Worm (Caenorhabditis elegans) whole organism, young adult: ENCODE data around the gene far-8.

Source experiments
- F23B12.7 ChIP-seq: sonication (generic microtip); optimal IDR thresholded peaks from 2 replicates; lab custom pipeline; 2017; ENCODE audit warnings: missing genetic modification characterization, mild to moderate bottlenecking, missing compliant biosample characterization, antibody characterized with exemption, moderate library complexity; ENCODE audit not compliant: insufficient read depth
- F39B2.1 ChIP-seq: fragments of 200-800 bp; sonication (Bioruptor generic); IDR thresholded peaks from 2 replicates; pipeline ENCODE4 v1.3.6; 2022; ENCODE audit warnings: missing genetic modification reagents, missing genetic modification characterization, missing compliant biosample characterization
- ama-1 ChIP-seq, 3 experiments: fragments of 150-350 bp in 1 of 3; sonication (generic microtip) in 2 of 3; optimal IDR thresholded peaks; 2 replicates each; lab custom pipeline; 2014 to 2018; ENCODE audit warnings: missing biosample characterization in 2 of 3, missing genetic modification characterization in 2 of 3, missing genetic modification reagents in 2 of 3
- athp-1 ChIP-seq: sonication (generic microtip); optimal IDR thresholded peaks from 2 replicates; lab custom pipeline; 2017; ENCODE audit warnings: mild to moderate bottlenecking, missing genetic modification characterization, missing compliant biosample characterization
- dpl-1 ChIP-seq: fragments of 150-350 bp; optimal IDR thresholded peaks from 2 replicates; lab custom pipeline; 2014; ENCODE audit warnings: missing biosample characterization, missing genetic modification reagents, missing genetic modification characterization
- efl-1 ChIP-seq: fragments of 150-350 bp; optimal IDR thresholded peaks from 2 replicates; lab custom pipeline; 2014; ENCODE audit warnings: missing biosample characterization, missing genetic modification reagents, missing genetic modification characterization
- lin-35 ChIP-seq, 3 experiments: fragments of 150-350 bp in 2 of 3; sonication (generic microtip) in 1 of 3; optimal IDR thresholded peaks; 2 replicates each; lab custom pipeline; 2014 to 2018; ENCODE audit warnings: missing biosample characterization in 3 of 3, missing genetic modification characterization in 3 of 3, missing genetic modification reagents in 3 of 3
- lin-54 ChIP-seq: fragments of 200-800 bp; sonication (Bioruptor generic); optimal IDR thresholded peaks from 2 replicates; lab custom pipeline; 2018; ENCODE audit warnings: mild to moderate bottlenecking, missing genetic modification characterization, missing compliant biosample characterization
- nhr-90 ChIP-seq: sonication (generic microtip); optimal IDR thresholded peaks from 2 replicates; lab custom pipeline; 2016; ENCODE audit warnings: missing genotype, mild to moderate bottlenecking, missing genetic modification characterization, missing compliant biosample characterization
- pbrm-1 ChIP-seq: fragments of 200-800 bp; sonication (Bioruptor generic); IDR thresholded peaks from 2 replicates; pipeline ENCODE4 v1.3.6; 2022; ENCODE audit warnings: missing genetic modification reagents, missing genetic modification characterization, missing compliant biosample characterization
- pha-4 ChIP-seq: fragments of 150-350 bp; sonication (generic microtip); optimal IDR thresholded peaks from 2 replicates; lab custom pipeline; 2014; ENCODE audit warnings: missing biosample characterization, missing genetic modification reagents, missing genetic modification characterization
- sea-2 ChIP-seq: fragments of 200-800 bp; sonication (Bioruptor generic); IDR thresholded peaks from 2 replicates; pipeline ENCODE4 v1.3.6; 2022; ENCODE audit warnings: missing genetic modification characterization, missing compliant biosample characterization
- snpc-4 ChIP-seq, 5 experiments: fragments of 150-350 bp in 1 of 5; sonication (generic microtip) in 4 of 5; optimal IDR thresholded peaks; 2 replicates each; lab custom pipeline; 2014 to 2018; ENCODE audit warnings: missing genetic modification characterization in 5 of 5, missing biosample characterization in 3 of 5, antibody characterized with exemption in 2 of 5, mild to moderate bottlenecking in 2 of 5, missing compliant biosample characterization in 2 of 5, missing genotype in 2 of 5, moderate library complexity in 2 of 5, missing genetic modification reagents in 1 of 5

DNA sequence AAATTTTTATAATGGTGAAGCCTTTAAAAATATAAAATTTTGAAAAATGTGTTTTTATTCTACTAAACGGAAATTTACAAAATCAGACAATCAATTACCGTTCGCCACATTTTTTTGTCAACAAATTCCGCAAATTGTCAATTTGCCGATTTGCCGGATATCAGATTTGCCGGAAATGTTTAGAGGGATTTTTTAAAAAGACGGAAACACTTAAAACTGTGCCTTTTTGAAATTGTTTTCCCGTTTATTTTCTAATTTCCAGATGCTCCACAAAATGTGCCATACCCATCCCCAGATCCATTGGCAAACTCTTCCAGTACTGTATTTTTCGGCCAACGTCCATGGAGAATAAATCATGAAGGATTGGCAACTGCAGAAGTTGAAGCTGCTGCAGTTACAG, 45.2 kb upstream of the far-8 start:
- TF ChIP-seq dpl-1 (GFP tag; lab: Kevin White, UChicago) = no peak
- no peak for TF ChIP-seq F39B2.1 (GFP tag; lab: Robert Waterston, UW)
- TF ChIP-seq efl-1 = no peak
- no peak for TF ChIP-seq pha-4 (tag; lab: Kevin White, UChicago)
- TF ChIP-seq sea-2 (GFP tag; lab: Robert Waterston, UW) = no peak
- TF ChIP-seq pbrm-1 (GFP tag; lab: Robert Waterston, UW) = no peak
- TF ChIP-seq snpc-4 (GFP tag; optimal IDR thresholded peaks at IDR 0.05; lab: Kevin White, UChicago) = no peak
- no peak for TF ChIP-seq snpc-4 (tag; optimal IDR thresholded peaks at IDR 0.05; lab: Kevin White, UChicago)
- no peak for TF ChIP-seq nhr-90 (tag; lab: Kevin White, UChicago)
- no peak for TF ChIP-seq athp-1 (tag; lab: Kevin White, UChicago)
- TF ChIP-seq lin-35 (GFP tag; optimal IDR thresholded peaks at IDR 0.05; lab: Kevin White, UChicago) = no peak
- no peak for TF ChIP-seq F23B12.7 (tag; lab: Kevin White, UChicago)
- no peak for TF ChIP-seq ama-1 (optimal IDR thresholded peaks at IDR 0.05; lab: Kevin White, UChicago)
- no peak for TF ChIP-seq ama-1 (GFP tag; optimal IDR thresholded peaks at IDR 0.05; lab: Kevin White, UChicago)
- TF ChIP-seq lin-54 (GFP tag; lab: Kevin White, UChicago) = no peak
